Fruit fly (Drosophila melanogaster): ENCODE data around the gene CG31140.

CG31140 gene

dm6 chr3R:23933684-23934575, 29.1 kb upstream of the CG31140 start, which contains the start of gene CG5854 (continued):
- TF ChIP-seq CG4707 (GFP tag; optimal IDR thresholded peaks at IDR 0.05): peak; percentile 75
- peak; percentile 89 for TF ChIP-seq lab (GFP tag; optimal IDR thresholded peaks at IDR 0.05)
- TF ChIP-seq CG31365 (tag; optimal IDR thresholded peaks at IDR 0.05): peak; percentile 43
- TF ChIP-seq Antp (GFP tag; optimal IDR thresholded peaks at IDR 0.05): peak; percentile 74
- TF ChIP-seq tin (GFP tag; optimal IDR thresholded peaks at IDR 0.05): peak; percentile 77
- peak; percentile 92 for TF ChIP-seq CG1603 (tag; optimal IDR thresholded peaks at IDR 0.05)
- peak; percentile 73 for TF ChIP-seq CG8944 (GFP tag; optimal IDR thresholded peaks at IDR 0.05)
- 0 out of 2 replicates have a peak, but pooled peaks have one; percentile 24 for TF ChIP-seq CG9932 (GFP tag; IDR thresholded peaks at IDR 0.05)
- no peak for TF ChIP-seq mirr (GFP tag; optimal IDR thresholded peaks at IDR 0.05)
- TF ChIP-seq Camta (GFP tag; optimal IDR thresholded peaks at IDR 0.05): peak; percentile 68
- TF ChIP-seq CG18599 (GFP tag; optimal IDR thresholded peaks at IDR 0.05): peak; percentile 86
- peak; percentile 71 for TF ChIP-seq CG31441 (GFP tag; IDR thresholded peaks at IDR 0.05)
- TF ChIP-seq Lhr (GFP tag; optimal IDR thresholded peaks at IDR 0.05): peak; percentile 55
- peak; percentile 64 for TF ChIP-seq CG5245 (GFP tag; optimal IDR thresholded peaks at IDR 0.05)
- no peak for TF ChIP-seq Trl (optimal IDR thresholded peaks at IDR 0.05)
- peak; percentile 76 for TF ChIP-seq Trl (GFP tag; optimal IDR thresholded peaks at IDR 0.05)
- peak; percentile 29 for TF ChIP-seq gcm2 (GFP tag; optimal IDR thresholded peaks at IDR 0.05)
- no peak for TF ChIP-seq pita (GFP tag; optimal IDR thresholded peaks at IDR 0.05)
- TF ChIP-seq Stat92E (GFP tag; optimal IDR thresholded peaks at IDR 0.05): peak in 1 of 3 experiments; percentile 74
- peak; percentile 28 for TF ChIP-seq CG13624 (GFP tag; optimal IDR thresholded peaks at IDR 0.05)
- TF ChIP-seq ac (GFP tag; optimal IDR thresholded peaks at IDR 0.05): no peak
- TF ChIP-seq HLHmδ (GFP tag; optimal IDR thresholded peaks at IDR 0.05): no peak
- peak; percentile 52 for TF ChIP-seq CoRest (tag; optimal IDR thresholded peaks at IDR 0.05)
- TF ChIP-seq CG7372 (GFP tag; IDR thresholded peaks at IDR 0.05): no peak
- peak; percentile 71 for TF ChIP-seq oc (tag; optimal IDR thresholded peaks at IDR 0.05)
- TF ChIP-seq Usf (GFP tag; optimal IDR thresholded peaks at IDR 0.05): peak; percentile 24
- TF ChIP-seq ranshi (GFP tag; IDR thresholded peaks at IDR 0.05): peak; percentile 75
- TF ChIP-seq CG4820 (GFP tag; optimal IDR thresholded peaks at IDR 0.05): peak; percentile 68
- TF ChIP-seq ttk (GFP tag; IDR thresholded peaks at IDR 0.05): peak; percentile 49
- peak; percentile 27 for TF ChIP-seq CG14710 (tag; optimal IDR thresholded peaks at IDR 0.05)
- no peak for TF ChIP-seq scrt (GFP tag; optimal IDR thresholded peaks at IDR 0.05)
- no peak for TF ChIP-seq CG8290 (GFP tag; optimal IDR thresholded peaks at IDR 0.05)
- peak in 1 of 2 experiments; percentile 90 for TF ChIP-seq CG8290 (tag; optimal IDR thresholded peaks at IDR 0.05)
- TF ChIP-seq Taf1 (GFP tag; IDR thresholded peaks at IDR 0.05): 0 out of 2 replicates have a peak, but pooled peaks have one; percentile 16
- peak; percentile 90 for TF ChIP-seq gfzf (GFP tag; optimal IDR thresholded peaks at IDR 0.05)
- peak; percentile 67 for TF ChIP-seq btn (GFP tag; optimal IDR thresholded peaks at IDR 0.05)
- peak; percentile 62; the same call in 1 of the 2 replicates for TF ChIP-seq CG14441 (GFP tag; IDR thresholded peaks at IDR 0.05)
- TF ChIP-seq Max (GFP tag; optimal IDR thresholded peaks at IDR 0.05): peak; percentile 24
- TF ChIP-seq CG3281 (GFP tag; optimal IDR thresholded peaks at IDR 0.05): peak; percentile 79
- peak; percentile 68 for TF ChIP-seq Six4 (GFP tag; optimal IDR thresholded peaks at IDR 0.05)
- TF ChIP-seq CG9817 (tag; optimal IDR thresholded peaks at IDR 0.05): peak; percentile 11
- TF ChIP-seq CG15479 (GFP tag; optimal IDR thresholded peaks at IDR 0.05): peak; percentile 24
- TF ChIP-seq lmd (GFP tag; IDR thresholded peaks at IDR 0.05): peak; percentile 59
- TF ChIP-seq CG4424 (GFP tag; optimal IDR thresholded peaks at IDR 0.05): peak; percentile 79
- TF ChIP-seq Hr51 (GFP tag; optimal IDR thresholded peaks at IDR 0.05): peak; percentile 57 to 78
- peak; percentile 68 for TF ChIP-seq CG4360 (GFP tag; IDR thresholded peaks at IDR 0.05)
- TF ChIP-seq br (optimal IDR thresholded peaks at IDR 0.05): no peak
- TF ChIP-seq CG6813 (GFP tag; optimal IDR thresholded peaks at IDR 0.05): peak; percentile 75
- peak; percentile 18 for TF ChIP-seq trh (GFP tag; optimal IDR thresholded peaks at IDR 0.05)

Data from whole organism, embryonic.